Fruit fly (Drosophila melanogaster): ENCODE data around the gene Actbeta.

The Actbeta gene

dm6 chr4:1084326-1085062, at the start of gene Actbeta:
Gene Actbeta, minus strand, starts transcription at chr4:1084796.
- no peak for TF ChIP-seq noc (tag; optimal IDR thresholded peaks at IDR 0.05)

dm6 chr4:1127000-1127399, 42.4 kb upstream of the Actbeta start:
- no peak for TF ChIP-seq noc (tag; optimal IDR thresholded peaks at IDR 0.05)

dm6 chr4:1126290-1126689, 41.7 kb upstream of the Actbeta start, which contains the start of gene CG11155:
Gene CG11155, plus strand, starts transcription at chr4:1126602.
- TF ChIP-seq noc (tag; optimal IDR thresholded peaks at IDR 0.05): no peak

dm6 chr4:1124494-1124780, 39.8 kb upstream of the Actbeta start:
- TF ChIP-seq noc (tag; optimal IDR thresholded peaks at IDR 0.05): no peak

- no peak for TF ChIP-seq noc (tag; optimal IDR thresholded peaks at IDR 0.05)
Observed at dm6 chr4:1123769-1124493, 39.3 kb upstream of the Actbeta start, which contains the start of gene Arf4. Gene Arf4, plus strand, starts transcription at chr4:1124167.

- TF ChIP-seq noc (tag; optimal IDR thresholded peaks at IDR 0.05): no peak
Observed at dm6 chr4:1122658-1123606, 38.3 kb upstream of the Actbeta start, which contains the start of gene Cals. Gene Cals, minus strand, starts transcription at chr4:1123357.

dm6 chr4:1121888-1122287, 37.3 kb upstream of the Actbeta start:
- TF ChIP-seq noc (tag; optimal IDR thresholded peaks at IDR 0.05): no peak

dm6 chr4:1115299-1115698, 30.7 kb upstream of the Actbeta start:
- TF ChIP-seq noc (tag; optimal IDR thresholded peaks at IDR 0.05): no peak

- TF ChIP-seq noc (tag; optimal IDR thresholded peaks at IDR 0.05): no peak
Observed at dm6 chr4:1112867-1113769, 28.5 kb upstream of the Actbeta start.

dm6 chr4:1106114-1106513, 21.5 kb upstream of the Actbeta start:
- no peak for TF ChIP-seq noc (tag; optimal IDR thresholded peaks at IDR 0.05)

- TF ChIP-seq noc (tag; optimal IDR thresholded peaks at IDR 0.05): no peak
Observed at dm6 chr4:1097608-1098262, 13.1 kb upstream of the Actbeta start.

dm6 chr4:1093446-1093845, 8.8 kb upstream of the Actbeta start:
- TF ChIP-seq noc (tag; optimal IDR thresholded peaks at IDR 0.05): no peak

dm6 chr4:1090304-1090703, 5.7 kb upstream of the Actbeta start:
- TF ChIP-seq noc (tag; optimal IDR thresholded peaks at IDR 0.05): no peak

- TF ChIP-seq noc (tag; optimal IDR thresholded peaks at IDR 0.05): no peak
Observed at dm6 chr4:1088480-1088879, 3.9 kb upstream of the Actbeta start, which contains the start of gene sv. Gene sv, plus strand, starts transcription at chr4:1088798.

Measured in whole organism, larva.